Fruit fly (Drosophila melanogaster): ENCODE results near the gene dsh.

Gene dsh

DNA sequence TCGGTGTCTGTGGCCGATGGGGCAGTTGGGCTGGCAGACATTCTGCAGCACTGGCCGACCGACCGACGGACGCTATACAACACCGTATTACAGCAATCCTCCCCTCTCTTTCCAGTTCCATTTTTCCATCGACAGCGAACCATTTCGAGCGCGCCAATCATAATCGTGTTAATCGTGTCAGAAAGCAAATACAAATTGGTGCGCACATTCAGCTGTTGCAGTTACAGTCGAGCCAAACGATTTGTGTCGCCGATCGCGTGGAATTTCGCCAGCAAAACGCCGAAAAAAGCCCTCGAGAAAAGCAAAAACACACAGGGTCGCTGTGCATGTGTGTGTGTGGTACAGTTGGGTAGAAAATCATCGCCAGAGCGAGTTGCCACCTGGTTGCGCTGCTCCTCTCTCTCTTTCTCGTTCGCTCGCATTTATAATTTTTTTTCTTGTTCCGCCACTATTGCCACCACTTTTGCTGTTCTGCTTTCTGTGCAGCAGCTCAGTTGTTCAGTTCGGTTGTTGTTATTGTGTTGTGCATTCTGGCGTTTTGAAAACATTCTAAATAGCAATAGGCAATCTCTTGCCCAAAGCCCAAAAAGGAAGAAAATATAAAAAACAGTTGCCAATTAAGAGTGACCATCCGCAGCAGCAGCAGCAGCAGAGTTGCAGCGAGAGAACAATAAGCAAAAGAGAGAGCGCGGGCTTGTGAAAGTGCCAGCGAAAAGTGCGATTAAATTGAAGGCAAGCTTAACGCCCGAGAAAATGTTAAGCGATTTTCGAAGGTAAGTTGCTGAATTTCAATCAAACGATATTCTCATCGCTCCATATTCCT, 5.0 kb upstream of the dsh start, which contains the start of gene CG1737 (continued):
- TF ChIP-seq mam (GFP tag; optimal IDR thresholded peaks at IDR 0.05) (peak; percentile 8), CHES-1-like (GFP tag; optimal IDR thresholded peaks at IDR 0.05) (no peak), CG10654 (GFP tag; optimal IDR thresholded peaks at IDR 0.05) (no peak), disco-r (GFP tag; optimal IDR thresholded peaks at IDR 0.05) (no peak), CG17612 (GFP tag; IDR thresholded peaks at IDR 0.05) (no peak), Usf (GFP tag; optimal IDR thresholded peaks at IDR 0.05) (no peak), h (optimal IDR thresholded peaks at IDR 0.05) (no peak), ATbp (GFP tag; optimal IDR thresholded peaks at IDR 0.05) (no peak), fd64A (GFP tag; optimal IDR thresholded peaks at IDR 0.05) (no peak), CG8944 (GFP tag; optimal IDR thresholded peaks at IDR 0.05) (peak; percentile 5), salm (tag; optimal IDR thresholded peaks at IDR 0.05) (no peak), sr (GFP tag; IDR thresholded peaks at IDR 0.05) (no peak), dm (GFP tag; optimal IDR thresholded peaks at IDR 0.05) (no peak), CG15601 (tag; optimal IDR thresholded peaks at IDR 0.05) (no peak), knrl (GFP tag; IDR thresholded peaks at IDR 0.05; ENCODE audit: partially characterized antibody) (no peak), CG33557 (GFP tag; optimal IDR thresholded peaks at IDR 0.05) (no peak), CG13624 (GFP tag; optimal IDR thresholded peaks at IDR 0.05) (peak; percentile 7), CG14014 (GFP tag; IDR thresholded peaks at IDR 0.05) (no peak), Optix (GFP tag; IDR thresholded peaks at IDR 0.05) (no peak), Med (GFP tag) (peak; percentile 80), run (tag; optimal IDR thresholded peaks at IDR 0.05) (no peak), pum (GFP tag; optimal IDR thresholded peaks at IDR 0.05) (no peak), twi (tag; optimal IDR thresholded peaks at IDR 0.05) (no peak), Sry-δ (GFP tag; optimal IDR thresholded peaks at IDR 0.05) (peak; percentile 40), CG31224 (GFP tag; IDR thresholded peaks at IDR 0.05) (no peak), CG12104 (GFP tag; optimal IDR thresholded peaks at IDR 0.05) (no peak), CG7987 (GFP tag; optimal IDR thresholded peaks at IDR 0.05) (no peak), CG42726 (GFP tag; IDR thresholded peaks at IDR 0.05; ENCODE audit: partially characterized antibody) (no peak), gce (GFP tag; IDR thresholded peaks at IDR 0.05) (no peak), zen (tag; optimal IDR thresholded peaks at IDR 0.05) (no peak), BtbVII (GFP tag; optimal IDR thresholded peaks at IDR 0.05) (no peak), kni (GFP tag; optimal IDR thresholded peaks at IDR 0.05) (no peak), CG30020 (tag; optimal IDR thresholded peaks at IDR 0.05) (no peak), gfzf (GFP tag; optimal IDR thresholded peaks at IDR 0.05) (peak; percentile 1), bcd (GFP tag; optimal IDR thresholded peaks at IDR 0.05) (peak; percentile 11), Dref (GFP tag; IDR thresholded peaks at IDR 0.05) (peak; percentile 32), HLHmδ (GFP tag; optimal IDR thresholded peaks at IDR 0.05) (no peak), CG5953 (GFP tag; IDR thresholded peaks at IDR 0.05) (no peak), CG13894 (tag; optimal IDR thresholded peaks at IDR 0.05) (peak; percentile 2), hkb (optimal IDR thresholded peaks at IDR 0.05) (no peak), hkb (GFP tag; IDR thresholded peaks at IDR 0.05) (no peak), CG18764 (GFP tag; optimal IDR thresholded peaks at IDR 0.05) (no peak), CG7839 (tag; optimal IDR thresholded peaks at IDR 0.05) (no peak), CG12219 (GFP tag; optimal IDR thresholded peaks at IDR 0.05) (no peak), CG13123 (GFP tag; optimal IDR thresholded peaks at IDR 0.05) (no peak), dan (GFP tag; IDR thresholded peaks at IDR 0.05) (no peak), CG16779 (GFP tag; IDR thresholded peaks at IDR 0.05) (no peak), CG4820 (GFP tag; optimal IDR thresholded peaks at IDR 0.05) (no peak), corto (GFP tag; optimal IDR thresholded peaks at IDR 0.05) (no peak), CG6654 (GFP tag; optimal IDR thresholded peaks at IDR 0.05) (no peak), CG18011 (GFP tag; optimal IDR thresholded peaks at IDR 0.05) (no peak)

Measured in whole organism, embryonic.